Worm (Caenorhabditis elegans) whole organism, L3 larva: ENCODE results near the gene wht-5.

Experiments
- R02D3.7 ChIP-seq: fragments of 150-350 bp; optimal IDR thresholded peaks from 2 replicates; lab custom pipeline; 2014; ENCODE audit warnings: missing biosample characterization, missing genetic modification characterization
- ZK546.5 ChIP-seq: sonication (generic microtip); optimal IDR thresholded peaks from 2 replicates; lab custom pipeline; 2017; ENCODE audit warnings: missing biosample characterization, missing genetic modification characterization
- aly-2 ChIP-seq: fragments of 150-350 bp; optimal IDR thresholded peaks from 2 replicates; lab custom pipeline; 2014; ENCODE audit warnings: missing biosample characterization, missing genetic modification characterization
- ceh-16 ChIP-seq: sonication (generic microtip); optimal IDR thresholded peaks from 2 replicates; lab custom pipeline; 2017; ENCODE audit warnings: missing biosample characterization, missing genetic modification characterization
- ceh-28 ChIP-seq: fragments of 150-350 bp; optimal IDR thresholded peaks from 2 replicates; lab custom pipeline; 2014; ENCODE audit warnings: missing biosample characterization, missing genetic modification reagents, missing genetic modification characterization
- ceh-82 ChIP-seq: fragments of 150-350 bp; optimal IDR thresholded peaks from 2 replicates; lab custom pipeline; 2014; ENCODE audit warnings: missing biosample characterization, missing genetic modification characterization
- ceh-9 ChIP-seq: sonication (generic microtip); optimal IDR thresholded peaks from 2 replicates; lab custom pipeline; 2018; ENCODE audit warnings: missing biosample characterization, missing genetic modification characterization
- egl-5 ChIP-seq: fragments of 150-350 bp; optimal IDR thresholded peaks from 2 replicates; lab custom pipeline; 2017; ENCODE audit warnings: missing biosample characterization, missing genetic modification reagents, missing genetic modification characterization, inconsistent platforms
- elt-1 ChIP-seq: fragments of 150-350 bp; optimal IDR thresholded peaks from 2 replicates; lab custom pipeline; 2014; ENCODE audit warnings: missing biosample characterization, missing genetic modification characterization
- elt-2 ChIP-seq: sonication (generic microtip); optimal IDR thresholded peaks from 2 replicates; lab custom pipeline; 2016; ENCODE audit warnings: missing genetic modification reagents, mild to moderate bottlenecking, missing genetic modification characterization, missing compliant biosample characterization
- fkh-2 ChIP-seq: fragments of 150-350 bp; optimal IDR thresholded peaks from 2 replicates; lab custom pipeline; 2014; ENCODE audit warnings: missing biosample characterization, missing genetic modification reagents, missing genetic modification characterization
- fos-1 ChIP-seq: fragments of 150-350 bp; optimal IDR thresholded peaks from 2 replicates; lab custom pipeline; 2014; ENCODE audit warnings: missing biosample characterization, missing genetic modification characterization
- hmg-11 ChIP-seq: sonication (generic microtip); optimal IDR thresholded peaks from 2 replicates; lab custom pipeline; 2016; ENCODE audit warnings: missing genetic modification characterization, missing compliant biosample characterization
- lin-15B ChIP-seq: fragments of 150-350 bp; optimal IDR thresholded peaks from 2 replicates; lab custom pipeline; 2014; ENCODE audit warnings: missing biosample characterization, missing genetic modification characterization
- lin-39 ChIP-seq: fragments of 150-350 bp; optimal IDR thresholded peaks from 2 replicates; lab custom pipeline; 2018; ENCODE audit warnings: missing biosample characterization, missing genetic modification reagents, missing genetic modification characterization
- lsy-12 ChIP-seq: sonication (generic microtip); optimal IDR thresholded peaks from 2 replicates; lab custom pipeline; 2016; ENCODE audit warnings: mild to moderate bottlenecking, missing genetic modification characterization, missing compliant biosample characterization
- nhr-12 ChIP-seq: fragments of 150-350 bp; optimal IDR thresholded peaks from 2 replicates; lab custom pipeline; 2014; ENCODE audit warnings: missing biosample characterization, missing genetic modification characterization
- nhr-23 ChIP-seq: fragments of 150-350 bp; optimal IDR thresholded peaks from 2 replicates; lab custom pipeline; 2014; ENCODE audit warnings: missing biosample characterization, missing genetic modification reagents, missing genetic modification characterization
- nhr-237 ChIP-seq: fragments of 150-350 bp; optimal IDR thresholded peaks from 2 replicates; lab custom pipeline; 2014; ENCODE audit warnings: missing biosample characterization, missing genetic modification characterization
- nhr-67 ChIP-seq: fragments of 150-350 bp; optimal IDR thresholded peaks from 2 replicates; lab custom pipeline; 2014; ENCODE audit warnings: missing biosample characterization, missing genetic modification characterization
- nhr-76 ChIP-seq: fragments of 150-350 bp; sonication (generic microtip); optimal IDR thresholded peaks from 5 replicates; lab custom pipeline; 2014; ENCODE audit warnings: missing biosample characterization, missing genetic modification characterization
- nhr-77 ChIP-seq: fragments of 150-350 bp; optimal IDR thresholded peaks from 2 replicates; lab custom pipeline; 2014; ENCODE audit warnings: missing biosample characterization, missing genetic modification characterization
- pha-4 ChIP-seq: fragments of 150-350 bp; optimal IDR thresholded peaks from 2 replicates; lab custom pipeline; 2014; ENCODE audit warnings: missing biosample characterization, missing genetic modification reagents, missing genetic modification characterization
- pqm-1 ChIP-seq: fragments of 150-350 bp; optimal IDR thresholded peaks from 2 replicates; lab custom pipeline; 2017; ENCODE audit warnings: missing biosample characterization, missing genetic modification characterization, inconsistent platforms
- sea-2 ChIP-seq: fragments of 150-350 bp; sonication (generic microtip); optimal IDR thresholded peaks from 4 replicates; lab custom pipeline; 2014; ENCODE audit warnings: missing biosample characterization, missing genetic modification reagents, missing genetic modification characterization
- skn-1 ChIP-seq: fragments of 150-350 bp; optimal IDR thresholded peaks from 2 replicates; lab custom pipeline; 2014; ENCODE audit warnings: missing biosample characterization, missing genetic modification characterization
- snpc-4 ChIP-seq: fragments of 150-350 bp; optimal IDR thresholded peaks from 2 replicates; lab custom pipeline; 2014; ENCODE audit warnings: missing biosample characterization, missing genetic modification characterization
- tbx-2 ChIP-seq: sonication (generic microtip); optimal IDR thresholded peaks from 2 replicates; lab custom pipeline; 2016; ENCODE audit warnings: mild to moderate bottlenecking, missing genetic modification characterization, missing compliant biosample characterization
- unc-39 ChIP-seq: sonication (generic microtip); optimal IDR thresholded peaks from 4 replicates; lab custom pipeline; 2017; ENCODE audit warnings: missing biosample characterization, missing genetic modification characterization
- unc-62 ChIP-seq: fragments of 150-350 bp; sonication (generic microtip); optimal IDR thresholded peaks from 4 replicates; lab custom pipeline; 2014; ENCODE audit warnings: missing biosample characterization, missing genetic modification reagents, missing genetic modification characterization
- ztf-11 ChIP-seq: fragments of 150-350 bp; optimal IDR thresholded peaks from 2 replicates; lab custom pipeline; 2014; ENCODE audit warnings: missing biosample characterization, missing genetic modification characterization

wht-5 gene

DNA sequence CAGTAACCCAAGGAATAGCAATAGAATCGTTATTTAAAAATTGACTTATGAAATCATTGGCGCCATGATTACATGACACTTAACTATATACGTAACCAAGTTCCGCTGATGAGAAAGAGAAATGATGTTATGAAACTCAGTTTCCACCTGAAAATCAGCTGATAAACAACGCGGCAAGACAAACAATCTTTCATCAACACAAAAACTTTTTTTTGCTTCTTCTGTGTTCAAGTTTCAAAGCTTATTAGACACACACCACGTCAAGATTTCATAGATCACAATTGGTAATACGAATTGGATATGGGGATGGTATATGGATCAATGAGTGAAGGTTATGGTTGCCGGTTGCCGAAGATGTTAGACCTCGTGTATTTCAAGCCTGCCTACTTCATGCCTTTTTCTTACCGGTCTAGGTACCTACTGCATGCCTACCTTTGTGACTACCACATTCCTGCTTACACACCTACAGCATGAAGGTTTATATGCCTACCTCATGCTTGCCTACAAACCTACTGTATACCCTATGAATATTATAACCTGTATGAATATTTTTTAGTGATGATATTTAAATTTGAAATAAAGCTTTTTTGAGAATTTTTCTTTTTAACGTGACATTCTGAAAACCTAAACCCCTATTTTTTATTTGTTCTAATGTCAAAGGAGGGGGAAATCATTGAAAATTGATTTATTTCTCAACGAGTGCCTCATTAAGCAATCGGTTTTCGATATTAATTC lies at the start of gene wht-5, which contains the start of gene F19B6.10:
wht-5 (plus strand) TSS at position 685 of the 735 bp plus-strand sequence.
F19B6.10 (plus strand) TSS at position 301 of the 735 bp plus-strand sequence.
- TF ChIP-seq ceh-82 (tag; lab: Kevin White, UChicago) (no peak), elt-2 (tag; lab: Kevin White, UChicago) (no peak), fkh-2 (no peak), ceh-28 (tag; lab: Kevin White, UChicago) (no peak), ztf-11 (no peak), lsy-12 (no peak), egl-5 (no peak), nhr-77 (no peak), aly-2 (no peak), ceh-9 (tag; lab: Kevin White, UChicago) (no peak)
- TF ChIP-seq, all 47 proteins: peak for 0

ce11 chrIV:12287628-12288027 lies 49.7 kb upstream of the wht-5 start, which contains the start of gene erl-1:
Gene erl-1, plus strand, starts transcription at chrIV:12287928.
- TF ChIP-seq unc-62 (GFP tag; lab: Kevin White, UChicago) (no peak), elt-1 (no peak), fos-1 (tag; lab: Kevin White, UChicago) (no peak), lsy-12 (no peak)
- TF ChIP-seq, all 47 proteins: peak for 0

ce11 chrIV:12289149-12289548 lies 48.2 kb upstream of the wht-5 start, which contains the start of gene C42C1.9:
Gene C42C1.9, plus strand, starts transcription at chrIV:12289449.
- TF ChIP-seq snpc-4 (tag; lab: Kevin White, UChicago), result no peak
- no peak for TF ChIP-seq elt-2 (tag; lab: Kevin White, UChicago)
- no peak for TF ChIP-seq aly-2
- TF ChIP-seq ZK546.5 (tag; lab: Kevin White, UChicago), result no peak
- no peak for TF ChIP-seq unc-62 (GFP tag; lab: Kevin White, UChicago)
- TF ChIP-seq ceh-28 (tag; lab: Kevin White, UChicago), result no peak
- TF ChIP-seq nhr-23 (tag; lab: Kevin White, UChicago), result no peak
- no peak for TF ChIP-seq tbx-2 (tag; lab: Kevin White, UChicago)
- no peak for TF ChIP-seq nhr-67 (tag; lab: Kevin White, UChicago)
- no peak for TF ChIP-seq ceh-16 (tag; lab: Kevin White, UChicago)
- TF ChIP-seq unc-39 (tag; lab: Kevin White, UChicago), result no peak
- TF ChIP-seq lin-39 (tag; lab: Kevin White, UChicago), result no peak
- TF ChIP-seq hmg-11, result no peak

DNA sequence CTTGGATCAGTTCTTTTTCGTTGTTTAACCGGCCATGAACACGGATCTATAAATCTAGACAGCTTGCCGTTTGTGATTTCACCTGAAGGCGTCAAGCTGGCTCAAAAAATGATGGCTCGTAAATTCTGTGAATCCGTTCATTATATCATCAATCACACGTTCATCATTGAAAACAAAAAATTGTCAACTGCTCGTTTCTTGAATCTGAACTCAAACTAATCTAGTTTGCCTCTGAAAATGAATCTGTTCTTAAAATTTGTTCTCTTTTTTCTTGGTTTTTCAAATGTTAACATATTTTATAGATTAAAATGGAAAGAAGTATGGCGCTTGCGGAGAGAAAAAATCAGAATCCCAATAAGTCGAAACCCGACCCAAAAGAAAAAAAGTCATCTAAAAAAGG lies 46.6 kb upstream of the wht-5 start, which contains the start of gene C42C1.8:
C42C1.8 (plus strand) TSS at position 301 of the 400 bp plus-strand sequence.
- no peak for TF ChIP-seq hmg-11
- no peak for TF ChIP-seq pqm-1 (tag; lab: Kevin White, UChicago)
- no peak for TF ChIP-seq elt-2 (tag; lab: Kevin White, UChicago)
- no peak for TF ChIP-seq lsy-12
- no peak for TF ChIP-seq tbx-2 (tag; lab: Kevin White, UChicago)
- no peak for TF ChIP-seq nhr-237 (tag; lab: Kevin White, UChicago)
- no peak for TF ChIP-seq nhr-12 (tag; lab: Kevin White, UChicago)
- TF ChIP-seq egl-5, result no peak
- no peak for TF ChIP-seq skn-1 (tag; lab: Kevin White, UChicago)
- TF ChIP-seq nhr-67 (tag; lab: Kevin White, UChicago), result no peak
- no peak for TF ChIP-seq pha-4 (tag; lab: Kevin White, UChicago)
- no peak for TF ChIP-seq R02D3.7 (tag; lab: Kevin White, UChicago)
- no peak for TF ChIP-seq ceh-9 (tag; lab: Kevin White, UChicago)
- TF ChIP-seq nhr-76 (tag; lab: Kevin White, UChicago), result no peak

DNA sequence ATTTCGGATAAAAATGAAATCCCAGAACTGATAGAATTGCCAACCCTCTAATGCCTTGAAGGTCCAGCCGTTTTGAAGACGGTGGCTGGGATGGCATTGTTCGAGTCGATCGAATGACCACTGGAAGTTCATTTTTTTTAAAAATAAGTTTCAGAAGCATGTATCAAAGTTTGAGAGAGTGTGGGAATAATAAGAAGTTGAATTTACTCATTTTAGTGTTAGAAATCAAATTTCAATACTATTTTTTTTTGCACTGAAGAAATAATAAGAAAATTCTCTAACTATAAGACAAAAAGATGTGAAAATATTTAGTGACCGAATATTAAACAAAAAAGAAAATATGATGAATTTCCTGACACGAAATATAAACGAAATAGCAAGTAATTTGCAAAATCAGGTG lies 36.2 kb upstream of the wht-5 start, which contains the start of gene oac-59:
oac-59 (minus strand) TSS at position 101 of the 400 bp plus-strand sequence.
- TF ChIP-seq sea-2 (no peak), pqm-1 (tag; lab: Kevin White, UChicago) (no peak), lin-15B (tag; lab: Kevin White, UChicago) (no peak), hmg-11 (no peak), ceh-9 (tag; lab: Kevin White, UChicago) (no peak), pha-4 (tag; lab: Kevin White, UChicago) (no peak), nhr-76 (tag; lab: Kevin White, UChicago) (no peak)
